Fruit fly (Drosophila melanogaster): ENCODE results near the gene CG33257.

Gene CG33257

DNA sequence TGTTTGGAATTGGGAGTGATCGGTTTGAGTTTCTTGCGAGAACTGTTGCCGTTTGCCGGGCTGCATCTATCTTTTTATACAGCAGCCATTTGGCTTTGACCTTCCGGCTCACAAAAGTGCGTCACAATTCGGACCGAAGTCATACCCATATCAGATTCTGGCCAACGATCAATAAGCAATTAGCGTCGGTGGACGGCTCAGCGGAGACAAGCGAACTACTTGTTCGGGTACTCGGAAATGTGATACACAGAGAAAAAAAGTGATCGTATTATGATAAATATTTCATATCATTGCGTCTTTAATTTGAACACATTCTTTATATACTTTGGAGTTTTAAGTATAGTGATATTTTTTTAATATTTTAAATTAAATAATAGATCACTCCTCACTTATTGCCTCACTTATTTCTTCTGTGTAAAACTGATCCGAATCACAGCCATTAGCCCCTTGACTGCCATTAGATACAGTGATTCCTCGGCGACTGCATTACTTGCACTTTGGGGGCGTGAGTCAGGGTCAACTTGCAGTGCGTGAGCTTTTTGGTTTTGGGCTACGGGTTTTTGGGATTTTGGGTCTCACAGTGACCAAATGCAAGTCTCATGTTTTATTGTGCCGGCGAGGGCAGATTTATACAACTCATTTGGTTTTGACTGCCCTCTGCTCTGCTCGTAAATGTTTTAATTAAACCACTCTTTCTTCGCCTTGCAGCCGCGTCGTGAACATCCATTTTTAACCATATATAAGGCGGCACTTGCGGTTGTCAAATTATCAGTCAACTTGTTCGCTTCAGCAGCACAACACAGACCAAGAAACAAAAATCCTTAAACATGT is 40.1 kb upstream of the CG33257 start, which contains the start of the genes CG13043 and CG13063:
Gene CG13043, minus strand, starts transcription at position 51 of the 831 bp plus-strand sequence.
Gene CG13063, plus strand, starts transcription at position 781 of the 831 bp plus-strand sequence.
- TF ChIP-seq CG1647 (GFP tag; optimal IDR thresholded peaks at IDR 0.05) (no peak), CG12744 (GFP tag; optimal IDR thresholded peaks at IDR 0.05) (no peak), bigmax (GFP tag; optimal IDR thresholded peaks at IDR 0.05) (no peak), CG8359 (GFP tag; optimal IDR thresholded peaks at IDR 0.05; ENCODE audit: borderline replicate concordance) (no peak), grn (GFP tag; optimal IDR thresholded peaks at IDR 0.05) (no peak), trh (GFP tag; optimal IDR thresholded peaks at IDR 0.05) (no peak), CG2889 (GFP tag; IDR thresholded peaks at IDR 0.05) (no peak), CG10431 (GFP tag; optimal IDR thresholded peaks at IDR 0.05) (no peak), CG16813 (GFP tag; IDR thresholded peaks at IDR 0.05; ENCODE audit: partially characterized antibody) (no peak), GATAe (GFP tag; conservative IDR thresholded peaks at IDR 0.05) (no peak), tgo (GFP tag; IDR thresholded peaks at IDR 0.05) (no peak), CG34224 (GFP tag; IDR thresholded peaks at IDR 0.05; ENCODE audit: partially characterized antibody) (no peak), ara (GFP tag; IDR thresholded peaks at IDR 0.05) (no peak), CG31441 (GFP tag; IDR thresholded peaks at IDR 0.05) (0 out of 2 replicates have a peak, but pooled peaks have one; percentile 23), CG8281 (tag; optimal IDR thresholded peaks at IDR 0.05) (no peak), Eip74EF (GFP tag; optimal IDR thresholded peaks at IDR 0.05) (peak in 1 of 2 experiments; percentile 5), Dip2 (GFP tag; IDR thresholded peaks at IDR 0.05) (no peak), CG8089 (GFP tag; optimal IDR thresholded peaks at IDR 0.05) (no peak), H2.0 (GFP tag; IDR thresholded peaks at IDR 0.05) (0 out of 2 replicates have a peak, but pooled peaks have one; percentile 17), Lim3 (GFP tag; IDR thresholded peaks at IDR 0.05) (no peak), CG15514 (GFP tag; optimal IDR thresholded peaks at IDR 0.05) (no peak), Doc2 (GFP tag; IDR thresholded peaks at IDR 0.05) (no peak), ato (GFP tag; IDR thresholded peaks at IDR 0.05; ENCODE audit: partially characterized antibody) (no peak), gro (GFP tag; optimal IDR thresholded peaks at IDR 0.05) (no peak), CG10366 (GFP tag; IDR thresholded peaks at IDR 0.05) (no peak), CG7271 (tag; optimal IDR thresholded peaks at IDR 0.05) (no peak), pfk (GFP tag; optimal IDR thresholded peaks at IDR 0.05) (no peak), CG12659 (GFP tag; optimal IDR thresholded peaks at IDR 0.05) (no peak), CG11456 (GFP tag; IDR thresholded peaks at IDR 0.05) (no peak), CG18764 (GFP tag; optimal IDR thresholded peaks at IDR 0.05) (no peak), amos (GFP tag; IDR thresholded peaks at IDR 0.05; ENCODE audit: partially characterized antibody) (no peak), sr (GFP tag; IDR thresholded peaks at IDR 0.05) (no peak), CG12391 (tag; optimal IDR thresholded peaks at IDR 0.05) (no peak), nau (GFP tag; optimal IDR thresholded peaks at IDR 0.05) (no peak), row (GFP tag; IDR thresholded peaks at IDR 0.05) (peak; percentile 41; the same call in 1 of the 3 replicates), sqz (GFP tag; optimal IDR thresholded peaks at IDR 0.05) (no peak), phol (tag; optimal IDR thresholded peaks at IDR 0.05) (no peak), CG6254 (GFP tag; optimal IDR thresholded peaks at IDR 0.05) (no peak), vnd (GFP tag; IDR thresholded peaks at IDR 0.05; ENCODE audit: partially characterized antibody) (no peak), unc-4 (GFP tag; IDR thresholded peaks at IDR 0.05; ENCODE audit: partially characterized antibody) (no peak), CG3838 (GFP tag; optimal IDR thresholded peaks at IDR 0.05) (no peak), hbn (GFP tag; IDR thresholded peaks at IDR 0.05; ENCODE audit: partially characterized antibody) (no peak), lov (optimal IDR thresholded peaks at IDR 0.05) (no peak), lov (GFP tag; IDR thresholded peaks at IDR 0.05) (no peak), nerfin-2 (GFP tag; IDR thresholded peaks at IDR 0.05; ENCODE audit: partially characterized antibody) (no peak), CG11695 (GFP tag; IDR thresholded peaks at IDR 0.05) (no peak), CG3065 (GFP tag; optimal IDR thresholded peaks at IDR 0.05) (no peak), al (GFP tag; IDR thresholded peaks at IDR 0.05) (no peak), CG5953 (GFP tag; IDR thresholded peaks at IDR 0.05) (no peak)
